Fruit fly (Drosophila melanogaster) whole organism, embryonic: ENCODE data around the gene Ts.
A peak's percentile ranks its signal among the peaks of the same experiment; 100 is the strongest.

Source experiments
- Asciz ChIP-seq: fragments of 200-800 bp; sonication (Bioruptor generic); optimal IDR thresholded peaks from 2 replicates; lab custom pipeline; 2017; ENCODE audit warnings: missing biosample characterization, mild to moderate bottlenecking, missing genetic modification characterization, missing genetic modification reagents
- CG10654 ChIP-seq: fragments of 200-800 bp; sonication (Bioruptor generic); optimal IDR thresholded peaks from 2 replicates; lab custom pipeline; 2016; ENCODE audit warnings: missing biosample characterization, missing genetic modification characterization
- CG10959 ChIP-seq: fragments of 200-800 bp; sonication (Bioruptor generic); IDR thresholded peaks from 2 replicates; pipeline ENCODE4 v1.3.6; 2022; ENCODE audit warnings: missing biosample characterization, missing genetic modification characterization
- CG12071 ChIP-seq: fragments of 200-800 bp; sonication (Bioruptor generic); optimal IDR thresholded peaks from 3 replicates; lab custom pipeline; 2018; ENCODE audit warnings: missing biosample characterization, mild to moderate bottlenecking, missing genetic modification characterization
- CG1603 ChIP-seq: fragments of 200-800 bp; sonication (Bioruptor generic); optimal IDR thresholded peaks from 2 replicates; lab custom pipeline; 2019; ENCODE audit warnings: missing biosample characterization, mild to moderate bottlenecking, missing genetic modification characterization, moderate library complexity
- CG1647 ChIP-seq: fragments of 200-800 bp; sonication (Bioruptor generic); optimal IDR thresholded peaks from 3 replicates; lab custom pipeline; 2016; ENCODE audit warnings: missing biosample characterization, missing genetic modification characterization
- CG17328 ChIP-seq: fragments of 200-800 bp; sonication (Bioruptor generic); IDR thresholded peaks from 2 replicates; pipeline ENCODE4 v1.3.6; 2022; ENCODE audit warnings: missing biosample characterization, missing genetic modification characterization
- CG18262 ChIP-seq: fragments of 200-800 bp; optimal IDR thresholded peaks from 3 replicates; lab custom pipeline; 2019; ENCODE audit warnings: missing biosample characterization, mild to moderate bottlenecking, missing genetic modification characterization, moderate library complexity
- CG2712 ChIP-seq: fragments of 200-800 bp; optimal IDR thresholded peaks from 3 replicates; lab custom pipeline; 2019; ENCODE audit warnings: missing biosample characterization, mild to moderate bottlenecking, missing genetic modification characterization, moderate library complexity
- CG30403 ChIP-seq: fragments of 200-800 bp; sonication (Bioruptor generic); optimal IDR thresholded peaks from 3 replicates; lab custom pipeline; 2016; ENCODE audit warnings: missing biosample characterization, missing genetic modification characterization
- CG34422 ChIP-seq: fragments of 200-800 bp; sonication (Bioruptor generic); IDR thresholded peaks from 3 replicates; pipeline ENCODE4 v1.3.6; 2022; ENCODE audit warnings: missing biosample characterization, missing genetic modification characterization
- CG4820 ChIP-seq: fragments of 200-800 bp; sonication (Bioruptor generic); optimal IDR thresholded peaks from 3 replicates; lab custom pipeline; 2016; ENCODE audit warnings: missing biosample characterization, missing genetic modification characterization
- CG6683 ChIP-seq: fragments of 200-800 bp; sonication (Bioruptor generic); optimal IDR thresholded peaks from 2 replicates; lab custom pipeline; 2017; ENCODE audit warnings: missing biosample characterization, mild to moderate bottlenecking, missing genetic modification characterization, missing genetic modification reagents
- CG8281 ChIP-seq: fragments of 200-800 bp; sonication (Bioruptor generic); optimal IDR thresholded peaks from 2 replicates; lab custom pipeline; 2018; ENCODE audit warnings: missing biosample characterization, mild to moderate bottlenecking, missing genetic modification characterization, moderate library complexity
- CG9727 ChIP-seq: fragments of 200-800 bp; sonication (Bioruptor generic); optimal IDR thresholded peaks from 3 replicates; lab custom pipeline; 2017; ENCODE audit warnings: missing biosample characterization, mild to moderate bottlenecking, missing genetic modification characterization
- Dek ChIP-seq: fragments of 200-800 bp; sonication (Bioruptor generic); optimal IDR thresholded peaks from 3 replicates; lab custom pipeline; 2019; ENCODE audit warnings: missing biosample characterization, mild to moderate bottlenecking, missing genetic modification characterization, moderate library complexity
- Doc2 ChIP-seq: fragments of 200-800 bp; sonication (Bioruptor generic); IDR thresholded peaks from 2 replicates; pipeline ENCODE4 v1.3.6; 2022; ENCODE audit warnings: missing biosample characterization, missing genetic modification characterization
- Doc3 ChIP-seq: fragments of 200-800 bp; sonication (Bioruptor generic); IDR thresholded peaks from 3 replicates; pipeline ENCODE4 v1.3.6; 2022; ENCODE audit warnings: missing biosample characterization, missing genetic modification characterization; ENCODE audit not compliant: partially characterized antibody
- Drgx ChIP-seq: fragments of 200-800 bp; sonication (Bioruptor generic); IDR thresholded peaks from 2 replicates; pipeline ENCODE4 v1.3.6; 2022; ENCODE audit warnings: missing biosample characterization, missing genetic modification characterization
- HLH3B ChIP-seq: fragments of 200-800 bp; sonication (Bioruptor generic); IDR thresholded peaks from 2 replicates; pipeline ENCODE4 v1.3.6; 2022; ENCODE audit warnings: missing biosample characterization, missing genetic modification characterization
- HLH4C ChIP-seq: fragments of 200-800 bp; sonication (Bioruptor generic); IDR thresholded peaks from 3 replicates; pipeline ENCODE4 v1.3.6; 2022; ENCODE audit warnings: missing biosample characterization, missing genetic modification characterization; ENCODE audit not compliant: partially characterized antibody
- HmgZ ChIP-seq: fragments of 200-800 bp; sonication (Bioruptor generic); optimal IDR thresholded peaks from 2 replicates; lab custom pipeline; 2018; ENCODE audit warnings: missing biosample characterization, mild to moderate bottlenecking, missing genetic modification characterization
- Hr3 ChIP-seq: fragments of 200-800 bp; sonication (Bioruptor generic); optimal IDR thresholded peaks from 3 replicates; lab custom pipeline; 2016; ENCODE audit warnings: missing biosample characterization, missing genetic modification characterization
- Med ChIP-seq: fragments of 200-800 bp; sonication (Bioruptor generic); peaks from one replicate; lab custom pipeline; 2016; ENCODE audit warnings: missing biosample characterization, missing genetic modification characterization, mild to moderate bottlenecking, inconsistent platforms, moderate library complexity
- Neu2 ChIP-seq: fragments of 200-800 bp; sonication (Bioruptor generic); optimal IDR thresholded peaks from 3 replicates; lab custom pipeline; 2016; ENCODE audit warnings: missing biosample characterization, missing genetic modification characterization, borderline replicate concordance
- Nf-YA ChIP-seq: fragments of 200-800 bp; sonication (Bioruptor generic); IDR thresholded peaks from 2 replicates; pipeline ENCODE4 v1.3.6; 2022; ENCODE audit warnings: missing biosample characterization, missing genetic modification characterization
- Taf1 ChIP-seq: fragments of 200-800 bp; sonication (Bioruptor generic); IDR thresholded peaks from 2 replicates; pipeline ENCODE4 v1.3.6; 2022; ENCODE audit warnings: missing biosample characterization, missing genetic modification characterization
- ara ChIP-seq: fragments of 200-800 bp; sonication (Bioruptor generic); IDR thresholded peaks from 2 replicates; pipeline ENCODE4 v1.3.6; 2022; ENCODE audit warnings: missing biosample characterization, missing genetic modification characterization
- bbx ChIP-seq: fragments of 200-800 bp; sonication (Bioruptor generic); IDR thresholded peaks from 2 replicates; pipeline ENCODE4 v1.3.6; 2022; ENCODE audit warnings: missing biosample characterization, missing genetic modification characterization; ENCODE audit not compliant: partially characterized antibody
- btn ChIP-seq: fragments of 200-800 bp; sonication (Bioruptor generic); optimal IDR thresholded peaks from 2 replicates; lab custom pipeline; 2016; ENCODE audit warnings: missing biosample characterization, missing genetic modification characterization
- chn ChIP-seq: fragments of 200-800 bp; sonication (Bioruptor generic); optimal IDR thresholded peaks from 2 replicates; lab custom pipeline; 2016; ENCODE audit warnings: missing biosample characterization, missing genetic modification characterization
- ci ChIP-seq: fragments of 200-800 bp; sonication (Bioruptor generic); IDR thresholded peaks from 3 replicates; pipeline ENCODE4 v1.3.6; 2022; ENCODE audit warnings: missing biosample characterization, missing genetic modification characterization
- dmrt99B ChIP-seq: fragments of 200-800 bp; sonication (Bioruptor generic); optimal IDR thresholded peaks from 2 replicates; lab custom pipeline; 2018; ENCODE audit warnings: missing biosample characterization, mild to moderate bottlenecking, missing genetic modification characterization, moderate library complexity
- dpn ChIP-seq, 2 experiments: fragments of 200-800 bp; sonication (Bioruptor generic); optimal IDR thresholded peaks; 3 replicates each; lab custom pipeline; 2016; ENCODE audit warnings: missing biosample characterization in 2 of 2, missing genetic modification characterization in 2 of 2
- en ChIP-seq: fragments of 200-800 bp; sonication (Bioruptor generic); optimal IDR thresholded peaks from 2 replicates; lab custom pipeline; 2016; ENCODE audit warnings: missing biosample characterization, missing genetic modification characterization
- gce ChIP-seq: fragments of 200-800 bp; sonication (Bioruptor generic); IDR thresholded peaks from 3 replicates; pipeline ENCODE4 v1.3.6; 2022; ENCODE audit warnings: missing biosample characterization, missing genetic modification characterization
- ham ChIP-seq: fragments of 200-800 bp; sonication (Bioruptor generic); IDR thresholded peaks from 2 replicates; pipeline ENCODE4 v1.3.6; 2022; ENCODE audit warnings: missing biosample characterization, missing genetic modification characterization
- hkb ChIP-seq, 2 experiments: fragments of 200-800 bp in 1 of 2; fragments of >200 bp in 1 of 2; sonication (Bioruptor generic) in 1 of 2; IDR thresholded peaks in 1 of 2; optimal IDR thresholded peaks in 1 of 2; 2 replicates each; pipeline versions ENCODE4 v1.3.6 to Lab custom; 2017 to 2022; ENCODE audit warnings: missing biosample characterization in 1 of 2, missing genetic modification characterization in 1 of 2
- ken ChIP-seq: fragments of 200-800 bp; sonication (Bioruptor generic); IDR thresholded peaks from 3 replicates; pipeline ENCODE4 v1.3.6; 2022; ENCODE audit warnings: missing biosample characterization, missing genetic modification characterization
- mirr ChIP-seq: fragments of 200-800 bp; sonication (Bioruptor generic); optimal IDR thresholded peaks from 3 replicates; lab custom pipeline; 2018; ENCODE audit warnings: missing biosample characterization, mild to moderate bottlenecking, missing genetic modification characterization
- nom ChIP-seq: fragments of 200-800 bp; sonication (Bioruptor generic); optimal IDR thresholded peaks from 2 replicates; lab custom pipeline; 2017; ENCODE audit warnings: missing biosample characterization, missing genetic modification characterization, mild to moderate bottlenecking, moderate library complexity, missing genetic modification reagents
- row ChIP-seq: fragments of 200-800 bp; sonication (Bioruptor generic); IDR thresholded peaks from 3 replicates; pipeline ENCODE4 v1.3.6; 2022; ENCODE audit warnings: missing biosample characterization, missing genetic modification characterization
- sd ChIP-seq: fragments of 200-800 bp; sonication (Bioruptor generic); optimal IDR thresholded peaks from 3 replicates; lab custom pipeline; 2018; ENCODE audit warnings: missing biosample characterization, mild to moderate bottlenecking, missing genetic modification characterization, moderate library complexity
- sens ChIP-seq: fragments of 200-800 bp; sonication (Bioruptor generic); peaks from one replicate; lab custom pipeline; 2016; ENCODE audit warnings: missing biosample characterization, missing genetic modification characterization
- sens-2 ChIP-seq: fragments of 200-800 bp; sonication (Bioruptor generic); IDR thresholded peaks from 2 replicates; pipeline ENCODE4 v1.3.6; 2022; ENCODE audit warnings: missing biosample characterization, missing genetic modification characterization
- sug ChIP-seq: fragments of 200-800 bp; optimal IDR thresholded peaks from 2 replicates; lab custom pipeline; 2019; ENCODE audit warnings: missing biosample characterization, mild to moderate bottlenecking, missing genetic modification characterization, moderate library complexity
- tll ChIP-seq, 2 experiments: fragments of 200-800 bp in 1 of 2; fragments of >200 bp in 1 of 2; sonication (Bioruptor generic) in 1 of 2; optimal IDR thresholded peaks; 2 replicates each; lab custom pipeline; 2017 to 2019; ENCODE audit warnings: missing biosample characterization in 2 of 2, missing genetic modification characterization in 2 of 2, mild to moderate bottlenecking in 1 of 2, moderate library complexity in 1 of 2
- tup ChIP-seq: fragments of 200-800 bp; sonication (Bioruptor generic); optimal IDR thresholded peaks from 2 replicates; lab custom pipeline; 2016; ENCODE audit warnings: missing biosample characterization, mild to moderate bottlenecking, missing genetic modification characterization, moderate library complexity
- wek ChIP-seq: fragments of 200-800 bp; sonication (Bioruptor generic); optimal IDR thresholded peaks from 3 replicates; lab custom pipeline; 2018; ENCODE audit warnings: missing biosample characterization, mild to moderate bottlenecking, missing genetic modification characterization, moderate library complexity
- zf30C ChIP-seq: fragments of 200-800 bp; sonication (Bioruptor generic); optimal IDR thresholded peaks from 3 replicates; lab custom pipeline; 2018; ENCODE audit warnings: missing biosample characterization, mild to moderate bottlenecking, missing genetic modification characterization

Ts gene

DNA sequence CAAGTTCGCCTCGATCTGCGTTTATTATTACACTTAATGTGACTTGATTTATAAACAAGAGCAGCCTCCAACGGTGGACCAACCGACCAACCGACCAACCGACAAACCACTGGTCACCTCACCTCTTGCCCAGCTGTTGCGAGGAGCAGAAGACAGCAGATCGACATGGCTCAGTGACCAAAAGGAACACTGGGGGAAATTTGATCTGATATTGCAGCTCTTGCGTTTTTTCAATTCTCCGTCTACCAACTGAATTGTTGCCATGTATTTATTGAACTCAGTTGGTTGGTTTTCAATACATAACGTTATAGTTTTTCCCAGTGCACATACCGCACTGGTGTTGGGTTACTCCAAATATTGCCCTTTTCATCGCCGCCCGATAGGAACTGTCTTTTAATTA, 35.2 kb upstream of the Ts start:
- TF ChIP-seq CG2712 (tag; lab: Kevin White, UChicago) (peak; percentile 1), sd (tag; lab: Kevin White, UChicago) (peak; percentile 52), ara (0 out of 2 replicates have a peak, but pooled peaks have one; percentile 27), HLH4C (no peak), sens (GFP tag; lab: Kevin White, UChicago) (peak; percentile 58), bbx (GFP tag; lab: Robert Waterston, UW) (no peak), Med (GFP tag; lab: Kevin White, UChicago) (peak; percentile 77), row (GFP tag; lab: Robert Waterston, UW) (peak; percentile 20; the same call in 1 of the 3 replicates), dpn (GFP tag; optimal IDR thresholded peaks at IDR 0.05; lab: Kevin White, UChicago) (no peak), HmgZ (tag; lab: Kevin White, UChicago) (no peak), Taf1 (GFP tag; lab: Robert Waterston, UW) (no peak), CG1647 (GFP tag; lab: Kevin White, UChicago) (no peak), nom (peak; percentile 25), en (no peak), tll (GFP tag; optimal IDR thresholded peaks at IDR 0.05; lab: Kevin White, UChicago) (no peak), CG17328 (GFP tag; lab: Robert Waterston, UW) (0 out of 2 replicates have a peak, but pooled peaks have one; percentile 22), zf30C (GFP tag; lab: Kevin White, UChicago) (peak; percentile 30), CG10959 (GFP tag; lab: Robert Waterston, UW) (no peak), wek (GFP tag; lab: Kevin White, UChicago) (no peak), ken (GFP tag; lab: Robert Waterston, UW) (0 out of 3 replicates have a peak, but pooled peaks have one; percentile 29), CG1603 (tag; lab: Kevin White, UChicago) (peak; percentile 26), mirr (GFP tag; lab: Kevin White, UChicago) (no peak), Doc3 (GFP tag; lab: Robert Waterston, UW) (no peak), Drgx (GFP tag; lab: Robert Waterston, UW) (0 out of 2 replicates have a peak, but pooled peaks have one; percentile 15), CG10654 (no peak), Nf-YA (GFP tag; lab: Robert Waterston, UW) (no peak), CG6683 (GFP tag; lab: Kevin White, UChicago) (no peak), CG34422 (GFP tag; lab: Robert Waterston, UW) (0 out of 3 replicates have a peak, but pooled peaks have one; percentile 20)
- TF ChIP-seq, all 482 proteins: peak for 13

DNA sequence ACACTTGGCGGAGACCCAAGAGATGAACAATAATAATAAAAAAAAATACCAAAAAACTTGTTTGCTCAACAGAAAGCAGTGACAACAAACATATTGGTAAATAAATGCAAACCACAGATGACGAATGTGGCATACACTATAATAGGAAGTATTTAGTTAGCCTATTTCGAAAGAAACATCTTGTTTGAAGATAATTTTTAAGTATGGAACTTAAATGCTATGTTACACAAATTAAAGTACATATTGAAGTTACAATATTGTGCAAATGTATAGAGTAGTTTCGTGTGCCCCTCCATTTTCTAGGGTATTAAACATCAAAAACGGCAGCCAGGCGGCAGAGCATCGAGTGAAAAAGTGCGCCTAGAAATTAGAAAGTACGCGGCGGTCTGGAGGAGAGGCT, 34.0 kb upstream of the Ts start:
- TF ChIP-seq Neu2 (GFP tag; lab: Kevin White, UChicago), result no peak
- peak; percentile 86 for TF ChIP-seq dmrt99B (tag; lab: Kevin White, UChicago)
- peak; percentile 12 for TF ChIP-seq CG4820
- TF ChIP-seq btn (GFP tag; lab: Kevin White, UChicago), result peak; percentile 30
- no peak for TF ChIP-seq Hr3 (GFP tag; lab: Kevin White, UChicago)
- peak; percentile 28 for TF ChIP-seq Dek (tag; lab: Kevin White, UChicago)
- no peak for TF ChIP-seq CG9727 (GFP tag; lab: Kevin White, UChicago)
- TF ChIP-seq ci, result peak; percentile 71
- TF ChIP-seq CG8281 (tag; lab: Kevin White, UChicago), result peak; percentile 15
- no peak for TF ChIP-seq ham (GFP tag; lab: Robert Waterston, UW)
- TF ChIP-seq tup (GFP tag; lab: Kevin White, UChicago), result no peak
- TF ChIP-seq chn, result no peak
- peak; percentile 63 for TF ChIP-seq CG18262 (tag; lab: Kevin White, UChicago)
- TF ChIP-seq hkb (optimal IDR thresholded peaks at IDR 0.05; lab: Kevin White, UChicago), result no peak
- TF ChIP-seq hkb (GFP tag; IDR thresholded peaks at IDR 0.05; lab: Robert Waterston, UW), result 0 out of 2 replicates have a peak, but pooled peaks have one; percentile 55
- TF ChIP-seq gce, result 0 out of 3 replicates have a peak, but pooled peaks have one; percentile 37
- TF ChIP-seq CG30403, result peak; percentile 24
- TF ChIP-seq sug (tag; lab: Kevin White, UChicago), result no peak
- no peak for TF ChIP-seq sens-2 (GFP tag; lab: Robert Waterston, UW)
- TF ChIP-seq Asciz, result peak; percentile 88
- TF ChIP-seq HLH3B (GFP tag; lab: Robert Waterston, UW), result peak; percentile 61
- peak; percentile 20 for TF ChIP-seq sd (tag; lab: Kevin White, UChicago)
- TF ChIP-seq CG12071, result peak; percentile 68
- no peak for TF ChIP-seq Doc2
